Worm (Caenorhabditis elegans) whole organism, mixed stage, embryonic: Measurements from ENCODE around the gene R10E8.6.

Experiments used
- M03D4.4 ChIP-seq: sonication (generic microtip); optimal IDR thresholded peaks from 2 replicates; lab custom pipeline; 2017; ENCODE audit warnings: mild to moderate bottlenecking, missing genetic modification characterization, missing compliant biosample characterization
- bed-3 ChIP-seq: fragments of 200-800 bp; sonication (Bioruptor generic); optimal IDR thresholded peaks from 3 replicates; lab custom pipeline; 2018; ENCODE audit warnings: mild to moderate bottlenecking, missing genetic modification characterization, moderate library complexity, missing compliant biosample characterization
- blmp-1 ChIP-seq: fragments of 150-350 bp; optimal IDR thresholded peaks from 2 replicates; lab custom pipeline; 2014; ENCODE audit warnings: missing biosample characterization, missing genetic modification characterization
- ceh-43 ChIP-seq: fragments of 200-800 bp; sonication (Bioruptor generic); optimal IDR thresholded peaks from 2 replicates; lab custom pipeline; 2018; ENCODE audit warnings: mild to moderate bottlenecking, missing genetic modification characterization, moderate library complexity, missing compliant biosample characterization
- ceh-83 ChIP-seq: fragments of 200-800 bp; sonication (Bioruptor generic); optimal IDR thresholded peaks from 2 replicates; lab custom pipeline; 2018; ENCODE audit warnings: mild to moderate bottlenecking, missing genetic modification characterization, missing compliant biosample characterization
- ces-1 ChIP-seq: fragments of 150-350 bp; optimal IDR thresholded peaks from 2 replicates; lab custom pipeline; 2014; ENCODE audit warnings: missing biosample characterization, missing genetic modification reagents, missing genetic modification characterization
- cnd-1 ChIP-seq: fragments of 200-800 bp; sonication (Bioruptor generic); optimal IDR thresholded peaks from 2 replicates; lab custom pipeline; 2018; ENCODE audit warnings: mild to moderate bottlenecking, missing genetic modification characterization, missing compliant biosample characterization
- drap-1 ChIP-seq: fragments of 200-800 bp; sonication (Bioruptor generic); optimal IDR thresholded peaks from 3 replicates; lab custom pipeline; 2018; ENCODE audit warnings: mild to moderate bottlenecking, missing genetic modification characterization, missing compliant biosample characterization
- elt-1 ChIP-seq: sonication (generic microtip); optimal IDR thresholded peaks from 2 replicates; lab custom pipeline; 2017; ENCODE audit warnings: missing genetic modification characterization, mild to moderate bottlenecking, missing compliant biosample characterization, antibody characterized with exemption, moderate library complexity, borderline replicate concordance; ENCODE audit not compliant: insufficient read depth
- elt-3 ChIP-seq: fragments of 150-350 bp; optimal IDR thresholded peaks from 2 replicates; lab custom pipeline; 2014; ENCODE audit warnings: missing biosample characterization, missing genetic modification characterization
- ham-2 ChIP-seq: fragments of 200-800 bp; sonication (Bioruptor generic); optimal IDR thresholded peaks from 2 replicates; lab custom pipeline; 2018; ENCODE audit warnings: mild to moderate bottlenecking, missing genetic modification characterization, missing compliant biosample characterization
- hlh-1 ChIP-seq: fragments of 150-350 bp; optimal IDR thresholded peaks from 2 replicates; lab custom pipeline; 2014; ENCODE audit warnings: missing biosample characterization, missing genetic modification reagents, missing genetic modification characterization
- lin-13 ChIP-seq: fragments of 150-350 bp; optimal IDR thresholded peaks from 2 replicates; lab custom pipeline; 2014; ENCODE audit warnings: missing biosample characterization, missing genetic modification characterization
- lin-32 ChIP-seq: fragments of 200-800 bp; sonication (Bioruptor generic); optimal IDR thresholded peaks from 2 replicates; lab custom pipeline; 2018; ENCODE audit warnings: mild to moderate bottlenecking, missing genetic modification characterization, missing compliant biosample characterization
- lsy-2 ChIP-seq: fragments of 150-350 bp; optimal IDR thresholded peaks from 2 replicates; lab custom pipeline; 2014; ENCODE audit warnings: missing biosample characterization, missing genetic modification characterization
- mab-5 ChIP-seq: fragments of 150-350 bp; optimal IDR thresholded peaks from 2 replicates; lab custom pipeline; 2014; ENCODE audit warnings: missing biosample characterization, missing genetic modification characterization
- mep-1 ChIP-seq: fragments of 150-350 bp; optimal IDR thresholded peaks from 2 replicates; lab custom pipeline; 2017; ENCODE audit warnings: missing biosample characterization, missing genetic modification reagents, missing genetic modification characterization, inconsistent platforms
- mls-2 ChIP-seq: sonication (generic microtip); optimal IDR thresholded peaks from 2 replicates; lab custom pipeline; 2016; ENCODE audit warnings: mild to moderate bottlenecking, missing genetic modification characterization, moderate library complexity, missing compliant biosample characterization
- nhr-12 ChIP-seq: fragments of 150-350 bp; optimal IDR thresholded peaks from 2 replicates; lab custom pipeline; 2014; ENCODE audit warnings: missing biosample characterization, missing genetic modification characterization
- nhr-2 ChIP-seq: fragments of 150-350 bp; optimal IDR thresholded peaks from 2 replicates; lab custom pipeline; 2014; ENCODE audit warnings: missing biosample characterization, missing genetic modification characterization
- nhr-237 ChIP-seq: fragments of 150-350 bp; optimal IDR thresholded peaks from 2 replicates; lab custom pipeline; 2014; ENCODE audit warnings: missing biosample characterization, missing genetic modification characterization
- nhr-28 ChIP-seq: fragments of 150-350 bp; optimal IDR thresholded peaks from 2 replicates; lab custom pipeline; 2014; ENCODE audit warnings: missing biosample characterization, missing genetic modification characterization
- nhr-76 ChIP-seq: sonication (generic microtip); optimal IDR thresholded peaks from 2 replicates; lab custom pipeline; 2017; ENCODE audit warnings: missing biosample characterization, missing genetic modification characterization
- pha-4 ChIP-seq: fragments of 150-350 bp; optimal IDR thresholded peaks from 2 replicates; lab custom pipeline; 2018; ENCODE audit warnings: missing biosample characterization, missing genetic modification reagents, missing genetic modification characterization
- sem-2 ChIP-seq: fragments of 200-800 bp; sonication (Bioruptor generic); optimal IDR thresholded peaks from 2 replicates; lab custom pipeline; 2018; ENCODE audit warnings: mild to moderate bottlenecking, missing genetic modification characterization, missing compliant biosample characterization
- snpc-4 ChIP-seq: fragments of 150-350 bp; optimal IDR thresholded peaks from 2 replicates; lab custom pipeline; 2014; ENCODE audit warnings: missing biosample characterization, missing genetic modification characterization
- sptf-1 ChIP-seq: sonication (generic microtip); optimal IDR thresholded peaks from 2 replicates; lab custom pipeline; 2017; ENCODE audit warnings: mild to moderate bottlenecking, missing genetic modification characterization, moderate library complexity, missing compliant biosample characterization
- tbx-8 ChIP-seq: fragments of 200-800 bp; sonication (Bioruptor generic); optimal IDR thresholded peaks from 2 replicates; lab custom pipeline; 2018; ENCODE audit warnings: mild to moderate bottlenecking, missing genetic modification characterization, moderate library complexity, missing compliant biosample characterization
- unc-120 ChIP-seq: sonication (generic microtip); optimal IDR thresholded peaks from 2 replicates; lab custom pipeline; 2017; ENCODE audit warnings: missing genetic modification characterization, missing compliant biosample characterization; ENCODE audit not compliant: poor library complexity, severe bottlenecking
- unc-39 ChIP-seq: fragments of 150-350 bp; optimal IDR thresholded peaks from 2 replicates; lab custom pipeline; 2014; ENCODE audit warnings: missing biosample characterization, missing genetic modification characterization
- unc-62 ChIP-seq: fragments of 150-350 bp; optimal IDR thresholded peaks from 2 replicates; lab custom pipeline; 2014; ENCODE audit warnings: missing biosample characterization, missing genetic modification reagents, missing genetic modification characterization
- zip-8 ChIP-seq: fragments of 150-350 bp; optimal IDR thresholded peaks from 2 replicates; lab custom pipeline; 2014; ENCODE audit warnings: missing biosample characterization, missing genetic modification characterization
- ztf-11 ChIP-seq: fragments of 150-350 bp; optimal IDR thresholded peaks from 2 replicates; lab custom pipeline; 2014; ENCODE audit warnings: missing biosample characterization, missing genetic modification characterization

R10E8.6 gene

ce11 chrV:18244408-18244807, 21.8 kb downstream of the R10E8.6 start:
- TF ChIP-seq elt-1 (tag; lab: Kevin White, UChicago): no peak
- no peak for TF ChIP-seq mep-1 (tag; lab: Kevin White, UChicago)
- TF ChIP-seq nhr-76: no peak
- TF ChIP-seq drap-1 (GFP tag; lab: Kevin White, UChicago): no peak
- no peak for TF ChIP-seq bed-3 (GFP tag; lab: Kevin White, UChicago)
- TF ChIP-seq M03D4.4 (tag; lab: Kevin White, UChicago): no peak
- no peak for TF ChIP-seq nhr-2 (tag; lab: Kevin White, UChicago)
- TF ChIP-seq tbx-8: no peak
- no peak for TF ChIP-seq ham-2 (GFP tag; lab: Kevin White, UChicago)
- TF ChIP-seq lsy-2 (tag; lab: Kevin White, UChicago): no peak
- TF ChIP-seq nhr-237 (tag; lab: Kevin White, UChicago): no peak
- TF ChIP-seq mab-5 (tag; lab: Kevin White, UChicago): no peak
- TF ChIP-seq snpc-4: no peak
- TF ChIP-seq lin-13: no peak
- no peak for TF ChIP-seq elt-3
- TF ChIP-seq unc-39 (tag; lab: Kevin White, UChicago): no peak

- TF ChIP-seq mep-1 (tag; lab: Kevin White, UChicago) (no peak), nhr-2 (tag; lab: Kevin White, UChicago) (no peak), nhr-237 (tag; lab: Kevin White, UChicago) (no peak), hlh-1 (tag; lab: Kevin White, UChicago) (no peak), elt-1 (tag; lab: Kevin White, UChicago) (no peak), lin-32 (GFP tag; lab: Kevin White, UChicago) (no peak), ces-1 (GFP tag; lab: Kevin White, UChicago) (no peak), lin-13 (no peak), ceh-83 (GFP tag; lab: Kevin White, UChicago) (no peak), nhr-76 (no peak), zip-8 (tag; lab: Kevin White, UChicago) (no peak), blmp-1 (tag; lab: Kevin White, UChicago) (no peak), mls-2 (tag; lab: Kevin White, UChicago) (no peak)
Measured at ce11 chrV:18243227-18243626, 23.0 kb downstream of the R10E8.6 start.

- TF ChIP-seq zip-8 (tag; lab: Kevin White, UChicago) (no peak), M03D4.4 (tag; lab: Kevin White, UChicago) (no peak), pha-4 (no peak), sptf-1 (tag; lab: Kevin White, UChicago) (no peak), unc-62 (no peak), ceh-43 (GFP tag; lab: Kevin White, UChicago) (no peak), sem-2 (GFP tag; lab: Kevin White, UChicago) (no peak), mab-5 (tag; lab: Kevin White, UChicago) (no peak), nhr-12 (tag; lab: Kevin White, UChicago) (no peak)
Measured at ce11 chrV:18241328-18241727, 24.9 kb downstream of the R10E8.6 start, which contains the start of gene R10E8.8. R10E8.8 (minus strand) TSS chrV:18241670.

ce11 chrV:18236714-18237288, 29.4 kb downstream of the R10E8.6 start, which contains the start of gene R10E8.3:
R10E8.3 (minus strand) TSS chrV:18236764.
- no peak for TF ChIP-seq sem-2 (GFP tag; lab: Kevin White, UChicago)
- no peak for TF ChIP-seq snpc-4
- no peak for TF ChIP-seq nhr-12 (tag; lab: Kevin White, UChicago)
- no peak for TF ChIP-seq elt-1 (tag; lab: Kevin White, UChicago)
- TF ChIP-seq nhr-76: no peak
- no peak for TF ChIP-seq unc-120
- no peak for TF ChIP-seq mab-5 (tag; lab: Kevin White, UChicago)
- no peak for TF ChIP-seq ceh-83 (GFP tag; lab: Kevin White, UChicago)
- TF ChIP-seq ztf-11 (tag; lab: Kevin White, UChicago): no peak
- TF ChIP-seq cnd-1 (tag; lab: Kevin White, UChicago): no peak
- TF ChIP-seq elt-3: no peak
- TF ChIP-seq nhr-28 (tag; lab: Kevin White, UChicago): no peak
- no peak for TF ChIP-seq unc-39 (tag; lab: Kevin White, UChicago)
- no peak for TF ChIP-seq mep-1 (tag; lab: Kevin White, UChicago)
- no peak for TF ChIP-seq M03D4.4 (tag; lab: Kevin White, UChicago)
- TF ChIP-seq hlh-1 (tag; lab: Kevin White, UChicago): no peak
- TF ChIP-seq sptf-1 (tag; lab: Kevin White, UChicago): no peak
- TF ChIP-seq mls-2 (tag; lab: Kevin White, UChicago): no peak
